Worm (Caenorhabditis elegans) whole organism, L4 larva: ENCODE measurements around the gene klp-17.

Experiments
- D1046.2 ChIP-seq: fragments of 200-800 bp; sonication (Bioruptor generic); IDR thresholded peaks from 2 replicates; pipeline ENCODE4 v1.3.6; 2022; ENCODE audit warnings: missing genetic modification characterization, missing compliant biosample characterization
- F10B5.3 ChIP-seq: sonication (generic microtip); optimal IDR thresholded peaks from 2 replicates; lab custom pipeline; 2016; ENCODE audit warnings: mild to moderate bottlenecking, missing genetic modification characterization, missing compliant biosample characterization
- F37D6.2 ChIP-seq: sonication (generic microtip); optimal IDR thresholded peaks from 2 replicates; lab custom pipeline; 2016; ENCODE audit warnings: mild to moderate bottlenecking, missing genetic modification characterization, missing compliant biosample characterization
- F44E2.7 ChIP-seq: fragments of 200-800 bp; sonication (Bioruptor generic); IDR thresholded peaks from 2 replicates; pipeline ENCODE4 v2.1.2; 2022; ENCODE audit warnings: missing genetic modification characterization, missing compliant biosample characterization
- Y48G9A.11 ChIP-seq: fragments of 200-800 bp; sonication (Bioruptor generic); IDR thresholded peaks from 2 replicates; pipeline ENCODE4 v1.3.6; 2022; ENCODE audit warnings: missing genetic modification reagents, missing genetic modification characterization, missing compliant biosample characterization
- Y5F2A.4 ChIP-seq: fragments of 200-800 bp; sonication (Bioruptor generic); optimal IDR thresholded peaks from 2 replicates; lab custom pipeline; 2018; ENCODE audit warnings: mild to moderate bottlenecking, missing genetic modification characterization, missing compliant biosample characterization
- Y75B8A.6 ChIP-seq: fragments of 200-800 bp; sonication (Bioruptor generic); IDR thresholded peaks from 2 replicates; pipeline ENCODE4 v1.3.6; 2022; ENCODE audit warnings: missing genetic modification reagents, missing genetic modification characterization, missing compliant biosample characterization
- aha-1 ChIP-seq: fragments of 150-350 bp; peaks from one replicate; lab custom pipeline; 2014; ENCODE audit warnings: missing biosample characterization, missing genetic modification characterization
- aly-2 ChIP-seq: sonication (generic microtip); optimal IDR thresholded peaks from 2 replicates; lab custom pipeline; 2018; ENCODE audit warnings: missing biosample characterization, missing genetic modification characterization
- attf-4 ChIP-seq: sonication (generic microtip); optimal IDR thresholded peaks from 3 replicates; lab custom pipeline; 2017; ENCODE audit warnings: missing biosample characterization, missing genetic modification characterization
- ceh-20 ChIP-seq: fragments of 200-800 bp; sonication (Bioruptor generic); IDR thresholded peaks from 2 replicates; pipeline ENCODE4 v1.3.6; 2022; ENCODE audit warnings: missing genetic modification reagents, missing genetic modification characterization, missing compliant biosample characterization
- ceh-28 ChIP-seq: fragments of 150-350 bp; optimal IDR thresholded peaks from 2 replicates; lab custom pipeline; 2014; ENCODE audit warnings: missing biosample characterization, missing genetic modification reagents, missing genetic modification characterization
- ceh-44 ChIP-seq: fragments of 200-800 bp; sonication (Bioruptor generic); IDR thresholded peaks from 2 replicates; pipeline ENCODE4 v1.3.6; 2022; ENCODE audit warnings: missing genetic modification reagents, missing genetic modification characterization, missing compliant biosample characterization
- ceh-62 ChIP-seq: sonication (generic microtip); optimal IDR thresholded peaks from 2 replicates; lab custom pipeline; 2017; ENCODE audit warnings: missing biosample characterization, missing genetic modification characterization
- ces-1 ChIP-seq: fragments of 150-350 bp; sonication (generic microtip); optimal IDR thresholded peaks from 4 replicates; lab custom pipeline; 2014; ENCODE audit warnings: missing biosample characterization, missing genetic modification reagents, missing genetic modification characterization
- cey-2 ChIP-seq: sonication (generic microtip); optimal IDR thresholded peaks from 3 replicates; lab custom pipeline; 2017; ENCODE audit warnings: missing genetic modification characterization, mild to moderate bottlenecking, missing compliant biosample characterization, antibody characterized with exemption, borderline replicate concordance; ENCODE audit not compliant: insufficient read depth
- daf-8 ChIP-seq: fragments of 200-800 bp; sonication (Bioruptor generic); IDR thresholded peaks from 2 replicates; pipeline ENCODE4 v1.3.6; 2022; ENCODE audit warnings: missing genetic modification characterization, missing compliant biosample characterization
- dpl-1 ChIP-seq: fragments of 150-350 bp; optimal IDR thresholded peaks from 2 replicates; lab custom pipeline; 2014; ENCODE audit warnings: missing biosample characterization, missing genetic modification reagents, missing genetic modification characterization
- duxl-1 ChIP-seq: sonication (generic microtip); optimal IDR thresholded peaks from 2 replicates; lab custom pipeline; 2016; ENCODE audit warnings: mild to moderate bottlenecking, missing genetic modification characterization, moderate library complexity, missing compliant biosample characterization; ENCODE audit not compliant: poor library complexity
- dve-1 ChIP-seq: sonication (generic microtip); optimal IDR thresholded peaks from 2 replicates; lab custom pipeline; 2017; ENCODE audit warnings: antibody characterized with exemption, mild to moderate bottlenecking, missing genetic modification characterization, missing compliant biosample characterization; ENCODE audit not compliant: insufficient read depth
- egl-27 ChIP-seq: sonication (generic microtip); optimal IDR thresholded peaks from 3 replicates; lab custom pipeline; 2017; ENCODE audit warnings: missing biosample characterization, missing genetic modification reagents, missing genetic modification characterization
- egl-43 ChIP-seq: fragments of 200-800 bp; sonication (Bioruptor generic); IDR thresholded peaks from 2 replicates; pipeline ENCODE4 v1.3.6; 2022; ENCODE audit warnings: missing genetic modification reagents, missing genetic modification characterization, missing compliant biosample characterization
- fkh-10 ChIP-seq: fragments of 150-350 bp; optimal IDR thresholded peaks from 2 replicates; lab custom pipeline; 2014; ENCODE audit warnings: missing biosample characterization, missing genetic modification reagents, missing genetic modification characterization
- hlh-30 ChIP-seq: sonication (generic microtip); optimal IDR thresholded peaks from 2 replicates; lab custom pipeline; 2017; ENCODE audit warnings: antibody characterized with exemption, mild to moderate bottlenecking, missing genetic modification characterization, missing compliant biosample characterization; ENCODE audit not compliant: insufficient read depth
- lin-1 ChIP-seq: fragments of 200-800 bp; sonication (Bioruptor generic); IDR thresholded peaks from 2 replicates; pipeline ENCODE4 v1.3.6; 2022; ENCODE audit warnings: missing genetic modification reagents, missing genetic modification characterization, missing compliant biosample characterization
- lin-13 ChIP-seq: fragments of 150-350 bp; optimal IDR thresholded peaks from 2 replicates; lab custom pipeline; 2014; ENCODE audit warnings: missing biosample characterization, missing genetic modification reagents, missing genetic modification characterization
- lin-15B ChIP-seq: fragments of 150-350 bp; sonication (generic microtip); optimal IDR thresholded peaks from 3 replicates; lab custom pipeline; 2014; ENCODE audit warnings: missing biosample characterization, missing genetic modification characterization
- lin-38 ChIP-seq: fragments of 200-800 bp; sonication (Bioruptor generic); IDR thresholded peaks from 2 replicates; pipeline ENCODE4 v1.3.6; 2022; ENCODE audit warnings: missing genetic modification reagents, missing genetic modification characterization, missing compliant biosample characterization
- lir-3 ChIP-seq: sonication (generic microtip); optimal IDR thresholded peaks from 2 replicates; lab custom pipeline; 2016; ENCODE audit warnings: mild to moderate bottlenecking, missing genetic modification characterization, missing compliant biosample characterization
- lsy-2 ChIP-seq, 2 experiments: fragments of 150-350 bp in 1 of 2; sonication (generic microtip) in 1 of 2; optimal IDR thresholded peaks; 2 replicates each; lab custom pipeline; 2014 to 2017; ENCODE audit warnings: missing biosample characterization in 2 of 2, missing genetic modification characterization in 2 of 2
- madf-9 ChIP-seq: fragments of 200-800 bp; sonication (Bioruptor generic); conservative IDR thresholded peaks from 2 replicates; pipeline ENCODE4 v1.3.6; 2022; ENCODE audit warnings: missing genetic modification reagents, missing genetic modification characterization, missing compliant biosample characterization
- mdt-29 ChIP-seq: fragments of 200-800 bp; sonication (Bioruptor generic); IDR thresholded peaks from 2 replicates; pipeline ENCODE4 v1.3.6; 2022; ENCODE audit warnings: missing genetic modification reagents, missing genetic modification characterization, missing compliant biosample characterization
- mep-1 ChIP-seq: fragments of 150-350 bp; sonication (generic microtip); optimal IDR thresholded peaks from 3 replicates; lab custom pipeline; 2014; ENCODE audit warnings: missing biosample characterization, missing genetic modification characterization
- mxl-2 ChIP-seq: fragments of 200-800 bp; sonication (Bioruptor generic); conservative IDR thresholded peaks from 2 replicates; pipeline ENCODE4 v1.3.6; 2022; ENCODE audit warnings: missing genetic modification reagents, missing genetic modification characterization, missing compliant biosample characterization
- nhr-111 ChIP-seq: fragments of 200-800 bp; sonication (Bioruptor generic); optimal IDR thresholded peaks from 2 replicates; lab custom pipeline; 2018; ENCODE audit warnings: mild to moderate bottlenecking, missing genetic modification characterization, missing compliant biosample characterization
- nhr-237 ChIP-seq: sonication (generic microtip); optimal IDR thresholded peaks from 2 replicates; lab custom pipeline; 2017; ENCODE audit warnings: missing biosample characterization, missing genetic modification characterization
- nhr-25 ChIP-seq: sonication (generic microtip); optimal IDR thresholded peaks from 2 replicates; lab custom pipeline; 2017; ENCODE audit warnings: missing genetic modification characterization, mild to moderate bottlenecking, missing compliant biosample characterization, antibody characterized with exemption, moderate library complexity, borderline replicate concordance; ENCODE audit not compliant: insufficient read depth
- nhr-28 ChIP-seq: fragments of 150-350 bp; optimal IDR thresholded peaks from 2 replicates; lab custom pipeline; 2014; ENCODE audit warnings: missing biosample characterization, missing genetic modification characterization
- nhr-41 ChIP-seq: fragments of 200-800 bp; sonication (Bioruptor generic); IDR thresholded peaks from 2 replicates; pipeline ENCODE4 v1.3.6; 2022; ENCODE audit warnings: missing genetic modification reagents, missing genetic modification characterization, missing compliant biosample characterization
- nhr-76 ChIP-seq: fragments of 150-350 bp; optimal IDR thresholded peaks from 2 replicates; lab custom pipeline; 2014; ENCODE audit warnings: missing biosample characterization, missing genetic modification characterization
- pqm-1 ChIP-seq: sonication (generic microtip); optimal IDR thresholded peaks from 2 replicates; lab custom pipeline; 2017; ENCODE audit warnings: missing biosample characterization, missing genetic modification characterization
- rbr-2 ChIP-seq: sonication (generic microtip); optimal IDR thresholded peaks from 2 replicates; lab custom pipeline; 2016; ENCODE audit warnings: missing genotype, missing genetic modification characterization, missing compliant biosample characterization
- saeg-2 ChIP-seq: fragments of 200-800 bp; sonication (Bioruptor generic); IDR thresholded peaks from 2 replicates; pipeline ENCODE4 v1.3.6; 2022; ENCODE audit warnings: missing genetic modification reagents, missing genetic modification characterization, missing compliant biosample characterization
- sdz-12 ChIP-seq: fragments of 200-800 bp; sonication (Bioruptor generic); optimal IDR thresholded peaks from 2 replicates; lab custom pipeline; 2018; ENCODE audit warnings: mild to moderate bottlenecking, missing genetic modification characterization, missing compliant biosample characterization
- snpc-4 ChIP-seq: fragments of 150-350 bp; optimal IDR thresholded peaks from 2 replicates; lab custom pipeline; 2014; ENCODE audit warnings: missing biosample characterization, missing genetic modification characterization
- spr-3 ChIP-seq: fragments of 200-800 bp; sonication (Bioruptor generic); optimal IDR thresholded peaks from 2 replicates; lab custom pipeline; 2018; ENCODE audit warnings: mild to moderate bottlenecking, missing genetic modification characterization, missing compliant biosample characterization
- unc-39 ChIP-seq: sonication (generic microtip); optimal IDR thresholded peaks from 2 replicates; lab custom pipeline; 2017; ENCODE audit warnings: missing biosample characterization, missing genetic modification characterization
- unc-62 ChIP-seq, 3 experiments: fragments of 150-350 bp in 1 of 3; sonication (generic microtip); optimal IDR thresholded peaks in 2 of 3; peaks in 1 of 3; 1 replicate in 1 of 3; 2 replicates in 2 of 3; lab custom pipeline; 2014 to 2017; ENCODE audit warnings: missing biosample characterization in 3 of 3, missing genetic modification characterization in 3 of 3, missing genetic modification reagents in 3 of 3, missing genotype in 1 of 3
- vab-7 ChIP-seq: fragments of 200-800 bp; sonication (Bioruptor generic); IDR thresholded peaks from 2 replicates; pipeline ENCODE4 v1.3.6; 2022; ENCODE audit warnings: missing genetic modification reagents, missing genetic modification characterization, missing compliant biosample characterization

Gene klp-17

DNA sequence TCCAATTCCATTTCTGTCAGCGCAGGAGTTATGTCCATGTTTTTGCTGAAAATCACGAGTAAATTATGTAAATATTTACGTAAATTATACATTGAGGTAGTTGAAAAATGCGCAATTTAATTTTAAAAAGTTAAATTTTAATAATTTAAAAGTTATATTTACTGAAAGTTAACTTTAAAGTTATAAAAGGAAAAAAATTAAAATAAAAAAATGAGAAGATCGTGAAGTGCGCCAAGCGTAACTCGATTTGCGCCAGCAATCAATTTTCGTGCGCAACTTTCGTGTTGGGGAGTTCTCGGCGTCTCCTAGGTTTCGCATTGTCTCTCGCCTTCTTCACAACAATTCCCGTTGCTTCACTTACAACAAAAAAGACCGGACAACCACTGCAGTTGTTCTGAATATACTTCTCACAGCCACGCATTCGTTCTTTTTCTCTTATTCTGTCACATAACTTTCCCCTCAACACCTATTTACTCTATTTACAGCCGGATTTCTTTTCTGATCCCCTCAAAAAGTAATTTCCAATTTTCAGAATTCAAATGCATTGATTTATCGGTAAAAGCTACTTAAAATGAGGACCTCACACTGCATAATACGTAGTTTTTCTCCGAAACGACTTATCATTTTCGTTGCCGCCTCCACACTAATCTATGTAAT lies 6.2 kb upstream of the klp-17 start, which contains the start of the genes metl-1 and W02B12.11 (continued):
- TF ChIP-seq spr-3 (GFP tag; lab: Kevin White, UChicago) (peak; percentile 71), vab-7 (GFP tag; lab: Robert Waterston, UW) (no peak), ces-1 (no peak), F44E2.7 (GFP tag; lab: Robert Waterston, UW) (no peak), dve-1 (peak; percentile 88), lin-38 (GFP tag; lab: Robert Waterston, UW) (peak; percentile 88), aly-2 (tag; lab: Kevin White, UChicago) (no peak), nhr-41 (GFP tag; lab: Robert Waterston, UW) (peak; percentile 28; the same call in 1 of the 2 replicates), rbr-2 (tag; lab: Kevin White, UChicago) (peak; percentile 83), ceh-62 (tag; lab: Kevin White, UChicago) (no peak), cey-2 (tag; lab: Kevin White, UChicago) (no peak), mdt-29 (GFP tag; lab: Robert Waterston, UW) (no peak), nhr-28 (no peak), nhr-25 (tag; lab: Kevin White, UChicago) (peak; percentile 65), madf-9 (GFP tag; lab: Robert Waterston, UW) (peak; percentile 62), egl-27 (tag; lab: Kevin White, UChicago) (no peak), Y75B8A.6 (no peak), ceh-28 (tag; lab: Kevin White, UChicago) (no peak), dpl-1 (GFP tag; lab: Kevin White, UChicago) (peak; percentile 82), ceh-20 (GFP tag; lab: Robert Waterston, UW) (no peak), sdz-12 (no peak), nhr-76 (no peak), unc-62 (GFP tag; optimal IDR thresholded peaks at IDR 0.05 in 1 of 2; lab: Kevin White, UChicago) (peak in 1 of 2 experiments; percentile 88), unc-62 (tag; optimal IDR thresholded peaks at IDR 0.05; lab: Kevin White, UChicago) (no peak), lin-15B (tag; lab: Kevin White, UChicago) (no peak), fkh-10 (no peak), attf-4 (tag; lab: Kevin White, UChicago) (no peak), saeg-2 (GFP tag; lab: Robert Waterston, UW) (0 out of 2 replicates have a peak, but pooled peaks have one; percentile 66), egl-43 (GFP tag; lab: Robert Waterston, UW) (peak; percentile 68), Y5F2A.4 (no peak), D1046.2 (GFP tag; lab: Robert Waterston, UW) (no peak), lsy-2 (tag; optimal IDR thresholded peaks at IDR 0.05; lab: Kevin White, UChicago) (peak; percentile 52 to 90), pqm-1 (tag; lab: Kevin White, UChicago) (no peak), F10B5.3 (peak; percentile 53), unc-39 (tag; lab: Kevin White, UChicago) (no peak), lin-13 (GFP tag; lab: Kevin White, UChicago) (no peak)

DNA sequence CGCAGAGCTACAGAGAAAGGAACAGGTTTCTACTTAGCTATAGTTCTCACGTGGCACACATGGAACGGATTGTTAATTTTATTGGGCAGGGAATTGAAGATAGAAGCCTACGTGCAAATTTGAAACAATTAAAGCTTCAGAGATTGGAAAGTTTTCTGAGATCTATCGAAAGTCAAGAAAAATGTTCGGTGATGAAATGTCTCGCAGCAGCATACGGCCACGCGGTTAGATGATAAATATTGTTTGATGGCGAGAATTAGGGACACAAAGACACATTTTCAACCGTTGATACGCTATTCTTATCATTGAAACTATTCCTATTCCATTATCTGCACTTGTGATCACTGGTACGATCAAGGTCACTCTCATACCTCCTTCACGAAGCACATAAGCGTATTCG lies 5.1 kb upstream of the klp-17 start:
- TF ChIP-seq aha-1 (tag; lab: Kevin White, UChicago) (peak; percentile 99), ceh-44 (GFP tag; lab: Robert Waterston, UW) (no peak), daf-8 (GFP tag; lab: Robert Waterston, UW) (no peak), Y5F2A.4 (no peak), F44E2.7 (GFP tag; lab: Robert Waterston, UW) (no peak), mep-1 (tag; lab: Kevin White, UChicago) (no peak), ceh-28 (tag; lab: Kevin White, UChicago) (no peak), nhr-111 (GFP tag; lab: Kevin White, UChicago) (no peak), snpc-4 (tag; lab: Kevin White, UChicago) (no peak), duxl-1 (tag; lab: Kevin White, UChicago) (no peak), lin-1 (GFP tag; lab: Robert Waterston, UW) (no peak), lsy-2 (tag; optimal IDR thresholded peaks at IDR 0.05; lab: Kevin White, UChicago) (peak in 1 of 2 experiments; percentile 56), nhr-237 (no peak), spr-3 (GFP tag; lab: Kevin White, UChicago) (no peak), D1046.2 (GFP tag; lab: Robert Waterston, UW) (no peak), hlh-30 (peak; percentile 71), lir-3 (no peak), Y48G9A.11 (GFP tag; lab: Robert Waterston, UW) (no peak), F37D6.2 (tag; lab: Kevin White, UChicago) (no peak), pqm-1 (tag; lab: Kevin White, UChicago) (peak; percentile 71), rbr-2 (tag; lab: Kevin White, UChicago) (no peak), mxl-2 (GFP tag; lab: Robert Waterston, UW) (no peak)
